Worm (Caenorhabditis elegans): Measurements from ENCODE around the gene K06B4.4.

ce11 chrV:15693682-15694081, 24.7 kb downstream of the K06B4.4 start, which contains the start of gene nhr-198:
- TF ChIP-seq nfya-1 (tag; optimal IDR thresholded peaks at IDR 0.05; ENCODE audit: insufficient read depth) (no peak), elt-3 (tag; optimal IDR thresholded peaks at IDR 0.05) (no peak), ZK546.5 (tag; optimal IDR thresholded peaks at IDR 0.05) (no peak), fos-1 (tag; optimal IDR thresholded peaks at IDR 0.05) (no peak), lin-15B (tag; optimal IDR thresholded peaks at IDR 0.05) (no peak), nhr-25 (tag; optimal IDR thresholded peaks at IDR 0.05) (no peak), snpc-4 (tag; optimal IDR thresholded peaks at IDR 0.05) (no peak), elt-1 (tag; optimal IDR thresholded peaks at IDR 0.05) (no peak), ceh-28 (tag; optimal IDR thresholded peaks at IDR 0.05) (no peak), ama-1 (optimal IDR thresholded peaks at IDR 0.05) (no peak), nhr-23 (tag; optimal IDR thresholded peaks at IDR 0.05) (no peak), unc-39 (tag; optimal IDR thresholded peaks at IDR 0.05) (no peak), aly-2 (tag; optimal IDR thresholded peaks at IDR 0.05) (no peak)
